Worm (Caenorhabditis elegans) whole organism, L3 larva: Measurements from ENCODE around the gene fbxa-79.

Source experiments
- R02D3.7 ChIP-seq: fragments of 150-350 bp; optimal IDR thresholded peaks from 2 replicates; lab custom pipeline; 2014; ENCODE audit warnings: missing biosample characterization, missing genetic modification characterization
- ZK546.5 ChIP-seq: sonication (generic microtip); optimal IDR thresholded peaks from 2 replicates; lab custom pipeline; 2017; ENCODE audit warnings: missing biosample characterization, missing genetic modification characterization
- aly-2 ChIP-seq: fragments of 150-350 bp; optimal IDR thresholded peaks from 2 replicates; lab custom pipeline; 2014; ENCODE audit warnings: missing biosample characterization, missing genetic modification characterization
- ama-1 ChIP-seq: fragments of 150-350 bp; optimal IDR thresholded peaks from 2 replicates; lab custom pipeline; 2018
- ceh-28 ChIP-seq: fragments of 150-350 bp; optimal IDR thresholded peaks from 2 replicates; lab custom pipeline; 2014; ENCODE audit warnings: missing biosample characterization, missing genetic modification reagents, missing genetic modification characterization
- daf-12 ChIP-seq: fragments of 150-350 bp; optimal IDR thresholded peaks from 2 replicates; lab custom pipeline; 2014; ENCODE audit warnings: missing biosample characterization, missing genetic modification reagents, missing genetic modification characterization
- egl-27 ChIP-seq: sonication (generic microtip); optimal IDR thresholded peaks from 4 replicates; lab custom pipeline; 2017; ENCODE audit warnings: missing biosample characterization, missing genetic modification reagents, missing genetic modification characterization
- egl-5 ChIP-seq: fragments of 150-350 bp; optimal IDR thresholded peaks from 2 replicates; lab custom pipeline; 2017; ENCODE audit warnings: missing biosample characterization, missing genetic modification reagents, missing genetic modification characterization, inconsistent platforms
- elt-1 ChIP-seq: fragments of 150-350 bp; optimal IDR thresholded peaks from 2 replicates; lab custom pipeline; 2014; ENCODE audit warnings: missing biosample characterization, missing genetic modification characterization
- elt-2 ChIP-seq: sonication (generic microtip); optimal IDR thresholded peaks from 2 replicates; lab custom pipeline; 2016; ENCODE audit warnings: missing genetic modification reagents, mild to moderate bottlenecking, missing genetic modification characterization, missing compliant biosample characterization
- elt-3 ChIP-seq, 3 experiments: fragments of 150-350 bp in 1 of 3; sonication (generic microtip) in 2 of 3; optimal IDR thresholded peaks; 2 replicates in 2 of 3; 4 replicates in 1 of 3; lab custom pipeline; 2014 to 2017; ENCODE audit warnings: missing biosample characterization in 3 of 3, missing genetic modification characterization in 3 of 3
- eor-1 ChIP-seq, 2 experiments: fragments of 150-350 bp; optimal IDR thresholded peaks; 2 replicates each; lab custom pipeline; 2014 to 2018; ENCODE audit warnings: missing biosample characterization in 2 of 2, missing genetic modification characterization in 2 of 2
- fkh-10 ChIP-seq: sonication (generic microtip); optimal IDR thresholded peaks from 2 replicates; lab custom pipeline; 2017; ENCODE audit warnings: missing biosample characterization, missing genetic modification reagents, missing genetic modification characterization
- hmg-11 ChIP-seq: sonication (generic microtip); optimal IDR thresholded peaks from 2 replicates; lab custom pipeline; 2016; ENCODE audit warnings: missing genetic modification characterization, missing compliant biosample characterization
- jun-1 ChIP-seq: fragments of 150-350 bp; optimal IDR thresholded peaks from 2 replicates; lab custom pipeline; 2014; ENCODE audit warnings: missing biosample characterization, missing genetic modification reagents, missing genetic modification characterization
- lin-15B ChIP-seq: fragments of 150-350 bp; optimal IDR thresholded peaks from 2 replicates; lab custom pipeline; 2014; ENCODE audit warnings: missing biosample characterization, missing genetic modification characterization
- lin-39 ChIP-seq: fragments of 150-350 bp; optimal IDR thresholded peaks from 2 replicates; lab custom pipeline; 2018; ENCODE audit warnings: missing biosample characterization, missing genetic modification reagents, missing genetic modification characterization
- mdl-1 ChIP-seq: fragments of 150-350 bp; optimal IDR thresholded peaks from 2 replicates; lab custom pipeline; 2014; ENCODE audit warnings: missing biosample characterization, missing genetic modification characterization
- mml-1 ChIP-seq: fragments of 150-350 bp; sonication (generic microtip); optimal IDR thresholded peaks from 3 replicates; lab custom pipeline; 2014; ENCODE audit warnings: missing biosample characterization, missing genetic modification characterization
- nfya-1 ChIP-seq: sonication (generic microtip); optimal IDR thresholded peaks from 2 replicates; lab custom pipeline; 2017; ENCODE audit warnings: missing genetic modification characterization, mild to moderate bottlenecking, missing compliant biosample characterization, antibody characterized with exemption, moderate library complexity; ENCODE audit not compliant: insufficient read depth
- nhr-12 ChIP-seq: fragments of 150-350 bp; optimal IDR thresholded peaks from 2 replicates; lab custom pipeline; 2014; ENCODE audit warnings: missing biosample characterization, missing genetic modification characterization
- nhr-237 ChIP-seq: fragments of 150-350 bp; optimal IDR thresholded peaks from 2 replicates; lab custom pipeline; 2014; ENCODE audit warnings: missing biosample characterization, missing genetic modification characterization
- nhr-25 ChIP-seq: sonication (generic microtip); optimal IDR thresholded peaks from 2 replicates; lab custom pipeline; 2017; ENCODE audit warnings: missing biosample characterization, missing genetic modification characterization
- nhr-28 ChIP-seq: fragments of 150-350 bp; optimal IDR thresholded peaks from 2 replicates; lab custom pipeline; 2014; ENCODE audit warnings: missing biosample characterization, missing genetic modification characterization
- nhr-43 ChIP-seq: sonication (generic microtip); optimal IDR thresholded peaks from 2 replicates; lab custom pipeline; 2016; ENCODE audit warnings: mild to moderate bottlenecking, missing genetic modification characterization, missing compliant biosample characterization; ENCODE audit not compliant: poor library complexity, severe bottlenecking
- nhr-76 ChIP-seq: fragments of 150-350 bp; sonication (generic microtip); optimal IDR thresholded peaks from 5 replicates; lab custom pipeline; 2014; ENCODE audit warnings: missing biosample characterization, missing genetic modification characterization
- nhr-77 ChIP-seq: fragments of 150-350 bp; optimal IDR thresholded peaks from 2 replicates; lab custom pipeline; 2014; ENCODE audit warnings: missing biosample characterization, missing genetic modification characterization
- pqm-1 ChIP-seq: fragments of 150-350 bp; optimal IDR thresholded peaks from 2 replicates; lab custom pipeline; 2017; ENCODE audit warnings: missing biosample characterization, missing genetic modification characterization, inconsistent platforms
- sea-2 ChIP-seq: fragments of 150-350 bp; sonication (generic microtip); optimal IDR thresholded peaks from 4 replicates; lab custom pipeline; 2014; ENCODE audit warnings: missing biosample characterization, missing genetic modification reagents, missing genetic modification characterization
- unc-39 ChIP-seq: sonication (generic microtip); optimal IDR thresholded peaks from 4 replicates; lab custom pipeline; 2017; ENCODE audit warnings: missing biosample characterization, missing genetic modification characterization
- unc-62 ChIP-seq: fragments of 150-350 bp; sonication (generic microtip); optimal IDR thresholded peaks from 4 replicates; lab custom pipeline; 2014; ENCODE audit warnings: missing biosample characterization, missing genetic modification reagents, missing genetic modification characterization
- zag-1 ChIP-seq: fragments of 150-350 bp; optimal IDR thresholded peaks from 2 replicates; lab custom pipeline; 2014; ENCODE audit warnings: missing biosample characterization, missing genetic modification characterization

Gene fbxa-79

DNA sequence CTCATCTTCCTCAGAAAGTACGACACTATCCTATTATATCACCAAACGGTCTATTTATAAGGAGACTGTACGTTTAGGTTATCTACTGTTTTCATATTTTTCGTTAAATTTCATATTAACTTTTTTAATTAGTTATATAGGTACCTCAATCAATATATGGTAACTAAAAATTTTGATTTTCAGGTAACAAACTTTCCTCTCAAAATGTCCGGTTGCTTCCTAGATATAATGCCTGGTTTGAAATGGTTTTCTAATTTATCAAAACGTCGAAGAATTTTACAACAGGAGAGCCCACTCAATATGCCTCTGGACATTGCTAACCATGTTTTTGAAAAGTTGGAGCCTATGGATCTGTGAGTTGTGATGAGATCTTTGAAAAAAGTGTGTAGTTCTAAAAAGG, 10.5 kb downstream of the fbxa-79 start, which contains the start of gene fbxa-28:
Gene fbxa-28 (plus strand): TSS at position 301 of the 400 bp plus-strand sequence.
- TF ChIP-seq lin-39 (tag; lab: Kevin White, UChicago) (no peak), lin-15B (tag; lab: Kevin White, UChicago) (no peak), unc-39 (tag; lab: Kevin White, UChicago) (no peak), ama-1 (no peak), egl-27 (tag; lab: Kevin White, UChicago) (no peak)
- TF ChIP-seq, all 47 proteins: peak for 0

ce11 chrIII:1295149-1295716, 12.9 kb downstream of the fbxa-79 start, which contains the start of gene fbxa-35:
Gene fbxa-35, plus strand, starts transcription at chrIII:1295666.
- peak; percentile 63 for TF ChIP-seq elt-2 (tag; lab: Kevin White, UChicago)
- TF ChIP-seq aly-2 (tag; lab: Kevin White, UChicago) = no peak
- no peak for TF ChIP-seq zag-1 (tag; lab: Kevin White, UChicago)
- TF ChIP-seq nhr-76 (tag; lab: Kevin White, UChicago) = no peak
- TF ChIP-seq R02D3.7 = no peak
- no peak for TF ChIP-seq ama-1
- no peak for TF ChIP-seq egl-27 (tag; lab: Kevin White, UChicago)
- no peak for TF ChIP-seq ceh-28 (tag; lab: Kevin White, UChicago)
- TF ChIP-seq eor-1 (tag; optimal IDR thresholded peaks at IDR 0.05; lab: Kevin White, UChicago) = no peak
- TF ChIP-seq pqm-1 = peak; percentile 86
- TF ChIP-seq nhr-12 (tag; lab: Kevin White, UChicago) = no peak
- no peak for TF ChIP-seq mml-1 (tag; lab: Kevin White, UChicago)
- no peak for TF ChIP-seq fkh-10 (GFP tag; lab: Kevin White, UChicago)

ce11 chrIII:1293135-1293534, 15.0 kb downstream of the fbxa-79 start, which contains the start of gene fbxa-36:
Gene fbxa-36, minus strand, starts transcription at chrIII:1293235.
- no peak for TF ChIP-seq ama-1
- no peak for TF ChIP-seq lin-15B (tag; lab: Kevin White, UChicago)
- TF ChIP-seq nfya-1 (tag; lab: Kevin White, UChicago) = no peak
- no peak for TF ChIP-seq elt-1
- no peak for TF ChIP-seq nhr-77 (tag; lab: Kevin White, UChicago)
- no peak for TF ChIP-seq lin-39 (tag; lab: Kevin White, UChicago)
- no peak for TF ChIP-seq ZK546.5 (tag; lab: Kevin White, UChicago)
- TF ChIP-seq sea-2 (GFP tag; lab: Kevin White, UChicago) = no peak
- no peak for TF ChIP-seq daf-12 (tag; lab: Kevin White, UChicago)
- TF ChIP-seq R02D3.7 = no peak
- no peak for TF ChIP-seq nhr-76 (tag; lab: Kevin White, UChicago)
- no peak for TF ChIP-seq nhr-28
- TF ChIP-seq nhr-43 (tag; lab: Kevin White, UChicago) = no peak
- no peak for TF ChIP-seq pqm-1
- no peak for TF ChIP-seq unc-62
- TF ChIP-seq jun-1 = no peak

DNA sequence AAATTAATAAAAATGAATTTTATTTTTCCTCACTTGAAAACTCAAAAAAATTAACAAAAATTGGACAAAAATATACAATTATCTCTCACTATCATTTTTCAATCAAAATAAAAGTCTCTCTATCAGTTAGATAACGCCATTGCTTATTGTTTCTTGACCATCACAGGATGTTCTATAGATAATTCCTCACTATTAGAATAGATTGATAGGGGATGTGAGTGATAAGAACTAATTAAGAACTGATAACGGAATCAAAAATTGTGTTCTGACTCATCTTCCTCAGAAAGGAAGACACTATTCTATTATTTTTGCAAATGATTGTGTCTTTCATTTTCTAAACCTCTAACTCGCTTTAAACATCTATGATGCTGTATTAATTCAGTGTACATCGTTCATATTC, 19.0 kb downstream of the fbxa-79 start:
- peak; percentile 75 for TF ChIP-seq elt-2 (tag; lab: Kevin White, UChicago)
- no peak for TF ChIP-seq mml-1 (tag; lab: Kevin White, UChicago)
- peak; percentile 31 for TF ChIP-seq jun-1
- peak in 1 of 3 experiments; percentile 51 for TF ChIP-seq elt-3 (tag; optimal IDR thresholded peaks at IDR 0.05; lab: Kevin White, UChicago)
- TF ChIP-seq pqm-1 = peak; percentile 87
- no peak for TF ChIP-seq eor-1 (tag; optimal IDR thresholded peaks at IDR 0.05; lab: Kevin White, UChicago)
- TF ChIP-seq, all 47 proteins: peak for 4

ce11 chrIII:1288473-1289056, 19.5 kb downstream of the fbxa-79 start, which contains the start of gene fbxa-50:
Gene fbxa-50, minus strand, starts transcription at chrIII:1288523.
- TF ChIP-seq mdl-1 (tag; lab: Kevin White, UChicago) (no peak), nhr-25 (tag; lab: Kevin White, UChicago) (no peak), unc-62 (no peak), nhr-12 (tag; lab: Kevin White, UChicago) (no peak), ZK546.5 (tag; lab: Kevin White, UChicago) (no peak), daf-12 (tag; lab: Kevin White, UChicago) (no peak), egl-5 (tag; lab: Kevin White, UChicago) (no peak), hmg-11 (tag; lab: Kevin White, UChicago) (no peak), nhr-77 (tag; lab: Kevin White, UChicago) (no peak), nhr-237 (tag; lab: Kevin White, UChicago) (no peak)
- TF ChIP-seq, all 47 proteins: peak for 0
